Fruit fly (Drosophila melanogaster): ENCODE data around the gene CG7546.
A peak's percentile ranks its signal among the peaks of the same experiment; 100 is the strongest.
"Not testable (repeated sequence)": the region's sequence is repeated elsewhere in the genome, so short reads cannot be mapped to it uniquely, and the experiment has no call there.

The CG7546 gene

dm6 chr3L:7485667-7486066 lies 25.1 kb upstream of the CG7546 start, which contains the start of gene mthl6:
mthl6 (plus strand) TSS chr3L:7485967.
- TF ChIP-seq CG12768 (GFP tag; optimal IDR thresholded peaks at IDR 0.05): no peak
- TF ChIP-seq CG7101 (tag; optimal IDR thresholded peaks at IDR 0.05): no peak
- no peak for TF ChIP-seq CG14711 (tag; optimal IDR thresholded peaks at IDR 0.05)
- TF ChIP-seq kay (GFP tag; ENCODE audit: borderline replicate concordance): peak; percentile 22
- no peak for TF ChIP-seq Mnt (GFP tag; optimal IDR thresholded peaks at IDR 0.05)
- TF ChIP-seq toe (GFP tag; optimal IDR thresholded peaks at IDR 0.05): no peak

DNA sequence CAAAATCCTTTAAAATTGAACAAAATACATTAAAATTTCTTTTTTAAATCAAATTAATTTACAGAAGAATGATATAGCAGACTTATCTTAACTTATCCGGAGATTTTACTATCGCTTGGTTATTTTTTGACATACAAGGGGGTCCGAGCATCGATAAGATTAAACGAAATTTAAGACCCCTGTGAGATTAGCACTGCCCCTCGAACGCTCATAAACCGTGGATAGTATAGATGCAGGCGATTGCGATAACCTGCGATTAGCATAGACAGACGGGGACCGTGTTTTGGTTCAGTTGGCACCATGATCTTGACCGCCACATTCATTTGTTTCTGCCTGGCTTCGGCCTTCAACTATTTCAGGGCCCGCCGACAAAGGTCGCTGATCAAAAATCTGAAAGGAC lies 19.2 kb upstream of the CG7546 start, which contains the start of gene Cyp316a1:
Cyp316a1 (plus strand) TSS at position 301 of the 400 bp plus-strand sequence.
- no peak for TF ChIP-seq CG5204 (GFP tag; optimal IDR thresholded peaks at IDR 0.05)
- no peak for TF ChIP-seq toe (GFP tag; optimal IDR thresholded peaks at IDR 0.05)
- no peak for TF ChIP-seq cic (GFP tag; optimal IDR thresholded peaks at IDR 0.05)
- TF ChIP-seq kay (GFP tag; ENCODE audit: borderline replicate concordance): no peak
- no peak for TF ChIP-seq CG12768 (GFP tag; optimal IDR thresholded peaks at IDR 0.05)
- no peak for TF ChIP-seq CG33017 (tag; optimal IDR thresholded peaks at IDR 0.05)
- no peak for TF ChIP-seq Mnt (GFP tag; optimal IDR thresholded peaks at IDR 0.05)

- TF ChIP-seq toe (GFP tag; optimal IDR thresholded peaks at IDR 0.05): no peak
- TF ChIP-seq CG1620 (GFP tag; optimal IDR thresholded peaks at IDR 0.05): no peak
- TF ChIP-seq kay (GFP tag; ENCODE audit: borderline replicate concordance): no peak
- no peak for TF ChIP-seq CG12768 (GFP tag; optimal IDR thresholded peaks at IDR 0.05)
- TF ChIP-seq cic (GFP tag; optimal IDR thresholded peaks at IDR 0.05): peak; percentile 23
- TF ChIP-seq cnc (optimal IDR thresholded peaks at IDR 0.05): no peak
Measured at dm6 chr3L:7496097-7496496, 14.7 kb upstream of the CG7546 start, which contains the start of gene Cyp4d8. Cyp4d8 (minus strand) TSS chr3L:7496197.

DNA sequence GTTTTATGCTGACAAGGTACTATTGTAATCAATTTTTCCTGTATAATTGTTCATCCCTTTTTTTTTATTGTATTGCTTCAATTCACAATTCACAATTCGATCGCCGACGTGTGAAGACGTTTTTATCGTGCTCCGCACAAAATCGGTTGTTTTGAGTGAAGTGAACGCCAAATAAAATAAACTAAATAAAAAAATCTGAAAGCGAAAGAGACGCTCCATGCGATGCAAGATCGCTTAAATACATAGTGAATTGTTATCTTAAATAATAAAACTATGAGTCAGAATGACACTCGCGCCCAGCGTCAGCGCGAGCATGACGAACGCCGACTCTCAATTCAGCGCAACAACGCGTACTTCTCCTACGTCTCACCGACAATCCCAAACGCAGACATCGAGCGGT lies 12.1 kb upstream of the CG7546 start, which contains the start of gene CG8539:
CG8539 (minus strand) TSS at position 101 of the 400 bp plus-strand sequence.
- not testable (repeated sequence) for TF ChIP-seq CG11617, pad, CG5204 (GFP tag; optimal IDR thresholded peaks at IDR 0.05)

dm6 chr3L:7506117-7506516 lies 4.7 kb upstream of the CG7546 start, which contains the start of gene CG7548:
CG7548 (minus strand) TSS chr3L:7506217.
- no peak for TF ChIP-seq ovo (GFP tag; optimal IDR thresholded peaks at IDR 0.05)
- TF ChIP-seq toe (GFP tag; optimal IDR thresholded peaks at IDR 0.05): no peak
- no peak for TF ChIP-seq Crg-1 (GFP tag; optimal IDR thresholded peaks at IDR 0.05)
- no peak for TF ChIP-seq CG12768 (GFP tag; optimal IDR thresholded peaks at IDR 0.05)
- no peak for TF ChIP-seq CG14711 (tag; optimal IDR thresholded peaks at IDR 0.05)
- TF ChIP-seq pad (GFP tag; optimal IDR thresholded peaks at IDR 0.05): no peak
- TF ChIP-seq bab1 (GFP tag; optimal IDR thresholded peaks at IDR 0.05): no peak
- no peak for TF ChIP-seq CG33017 (tag; optimal IDR thresholded peaks at IDR 0.05)
- TF ChIP-seq Mnt (GFP tag; optimal IDR thresholded peaks at IDR 0.05): no peak
- TF ChIP-seq tj (GFP tag; optimal IDR thresholded peaks at IDR 0.05): no peak
- no peak for TF ChIP-seq Clk (GFP tag; optimal IDR thresholded peaks at IDR 0.05)
- no peak for TF ChIP-seq Hr96 (GFP tag; optimal IDR thresholded peaks at IDR 0.05)
- no peak for TF ChIP-seq cnc (optimal IDR thresholded peaks at IDR 0.05)
- no peak for TF ChIP-seq cic (GFP tag; optimal IDR thresholded peaks at IDR 0.05)
- TF ChIP-seq CG7101 (tag; optimal IDR thresholded peaks at IDR 0.05): no peak
- TF ChIP-seq CG7045 (GFP tag; optimal IDR thresholded peaks at IDR 0.05): no peak
- no peak for TF ChIP-seq CG1620 (GFP tag; optimal IDR thresholded peaks at IDR 0.05)
- TF ChIP-seq CG5204 (GFP tag; optimal IDR thresholded peaks at IDR 0.05): no peak
- TF ChIP-seq kay (GFP tag; ENCODE audit: borderline replicate concordance): no peak

DNA sequence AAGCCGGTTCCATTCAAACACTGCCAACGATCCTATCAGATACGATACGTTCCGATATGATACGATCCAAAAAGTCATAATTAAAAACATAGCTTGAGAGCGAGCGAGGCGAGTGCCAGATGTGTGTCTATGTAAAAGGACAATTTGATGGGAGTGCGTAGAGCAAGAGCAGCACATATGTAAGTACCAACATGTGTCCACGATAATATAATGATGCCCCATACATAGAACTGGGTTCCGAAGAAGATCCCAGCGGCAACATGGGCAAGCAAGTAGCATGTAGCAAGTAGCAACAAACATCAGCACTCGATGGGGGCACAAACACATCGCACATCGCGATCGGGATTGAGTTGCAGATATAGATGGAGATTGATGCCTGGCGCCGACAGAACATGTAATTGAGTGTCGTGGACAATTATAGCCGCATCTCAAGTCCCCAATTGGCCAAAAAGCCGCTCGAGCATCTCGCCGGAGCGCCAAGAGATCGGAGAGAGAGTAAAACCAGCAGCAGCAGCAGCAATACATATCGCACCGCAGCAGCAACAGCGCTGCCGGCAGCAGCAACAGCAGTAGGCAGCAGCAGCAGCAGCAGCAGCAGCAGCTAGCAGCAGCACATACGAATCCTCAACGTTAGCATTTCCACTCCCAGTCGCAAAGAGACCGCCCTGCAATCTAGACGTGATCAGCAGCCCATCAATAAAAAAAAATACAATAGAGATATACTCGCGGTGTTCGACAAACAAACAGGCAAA lies 7.7 kb downstream of the CG7546 start, which contains the start of gene ltl:
ltl (plus strand) TSS at position 647 of the 752 bp plus-strand sequence.
- TF ChIP-seq cic (GFP tag; optimal IDR thresholded peaks at IDR 0.05) (peak; percentile 18), CG12768 (GFP tag; optimal IDR thresholded peaks at IDR 0.05) (no peak)

- TF ChIP-seq pad (GFP tag; optimal IDR thresholded peaks at IDR 0.05): no peak
- TF ChIP-seq tj (GFP tag; optimal IDR thresholded peaks at IDR 0.05): no peak
- TF ChIP-seq CG33017 (tag; optimal IDR thresholded peaks at IDR 0.05): no peak
Measured at dm6 chr3L:7519219-7519618, 8.4 kb downstream of the CG7546 start.

DNA sequence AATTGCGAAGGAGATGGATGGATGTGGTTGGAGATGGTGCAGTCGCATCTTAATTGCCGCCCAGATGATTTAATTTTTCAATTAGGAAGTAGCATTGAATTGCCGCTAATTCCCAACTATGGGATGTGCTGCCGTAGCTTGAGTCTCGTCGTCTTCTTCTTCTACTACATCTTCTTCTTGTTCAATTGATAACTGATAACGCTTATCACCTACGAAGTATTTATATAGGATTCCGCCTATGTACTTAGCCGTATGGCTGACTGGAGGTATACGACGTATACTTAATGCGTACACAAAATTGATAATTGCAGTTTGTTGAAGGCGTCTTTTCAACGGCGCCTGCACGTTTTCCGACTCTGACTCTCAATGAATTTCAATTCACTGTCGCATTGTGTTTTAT lies 9.8 kb downstream of the CG7546 start:
- TF ChIP-seq CG14711 (tag; optimal IDR thresholded peaks at IDR 0.05): no peak
- peak; percentile 78 for TF ChIP-seq cic (GFP tag; optimal IDR thresholded peaks at IDR 0.05)
- no peak for TF ChIP-seq Clk (GFP tag; optimal IDR thresholded peaks at IDR 0.05)

Data from whole organism, adult.